Fruit fly (Drosophila melanogaster) whole organism, embryonic: ENCODE measurements around the gene NimC3.
A peak's percentile ranks its signal among the peaks of the same experiment; 100 is the strongest.

ENCODE experiments used
- Abd-B ChIP-seq: fragments of 200-800 bp; sonication (Bioruptor generic); optimal IDR thresholded peaks from 2 replicates; lab custom pipeline; 2018; ENCODE audit warnings: missing biosample characterization, mild to moderate bottlenecking, missing genetic modification characterization, moderate library complexity
- Ada2b ChIP-seq: fragments of 200-800 bp; sonication (Bioruptor generic); IDR thresholded peaks from 2 replicates; pipeline ENCODE4 v1.3.6; 2022; ENCODE audit warnings: missing biosample characterization, missing genetic modification characterization
- Adf1 ChIP-seq: fragments of 200-800 bp; sonication (Bioruptor generic); IDR thresholded peaks from 2 replicates; pipeline ENCODE4 v1.3.6; 2022; ENCODE audit warnings: missing biosample characterization, missing genetic modification characterization
- Asciz ChIP-seq: fragments of 200-800 bp; sonication (Bioruptor generic); optimal IDR thresholded peaks from 2 replicates; lab custom pipeline; 2017; ENCODE audit warnings: missing biosample characterization, mild to moderate bottlenecking, missing genetic modification characterization, missing genetic modification reagents
- CG10267 ChIP-seq: fragments of 200-800 bp; sonication (Bioruptor generic); optimal IDR thresholded peaks from 2 replicates; lab custom pipeline; 2018; ENCODE audit warnings: missing biosample characterization, mild to moderate bottlenecking, missing genetic modification characterization, moderate library complexity
- CG10543 ChIP-seq: fragments of 200-800 bp; sonication (Bioruptor generic); optimal IDR thresholded peaks from 3 replicates; lab custom pipeline; 2017; ENCODE audit warnings: missing biosample characterization, mild to moderate bottlenecking, missing genetic modification characterization, moderate library complexity
- CG11695 ChIP-seq: fragments of 200-800 bp; sonication (Bioruptor generic); IDR thresholded peaks from 3 replicates; pipeline ENCODE4 v1.3.6; 2022; ENCODE audit warnings: missing biosample characterization, missing genetic modification characterization
- CG12299 ChIP-seq: fragments of 200-800 bp; sonication (Bioruptor generic); optimal IDR thresholded peaks from 2 replicates; lab custom pipeline; 2018; ENCODE audit warnings: missing biosample characterization, mild to moderate bottlenecking, missing genetic modification characterization
- CG12391 ChIP-seq: fragments of 200-800 bp; sonication (Bioruptor generic); optimal IDR thresholded peaks from 3 replicates; lab custom pipeline; 2018; ENCODE audit warnings: missing biosample characterization, mild to moderate bottlenecking, missing genetic modification characterization, moderate library complexity
- CG12659 ChIP-seq: fragments of 200-800 bp; sonication (Bioruptor generic); optimal IDR thresholded peaks from 3 replicates; lab custom pipeline; 2017; ENCODE audit warnings: mild to moderate bottlenecking, missing biosample characterization, missing genetic modification reagents, missing genetic modification characterization
- CG15011 ChIP-seq: fragments of 200-800 bp; sonication (Bioruptor generic); optimal IDR thresholded peaks from 3 replicates; lab custom pipeline; 2018; ENCODE audit warnings: missing biosample characterization, mild to moderate bottlenecking, missing genetic modification characterization
- CG15696 ChIP-seq: fragments of 200-800 bp; sonication (Bioruptor generic); optimal IDR thresholded peaks from 2 replicates; lab custom pipeline; 2019; ENCODE audit warnings: missing biosample characterization, mild to moderate bottlenecking, missing genetic modification characterization, moderate library complexity
- CG16779 ChIP-seq: fragments of 200-800 bp; sonication (Bioruptor generic); IDR thresholded peaks from 2 replicates; pipeline ENCODE4 v1.3.6; 2022; ENCODE audit warnings: missing biosample characterization, missing genetic modification characterization
- CG16815 ChIP-seq: fragments of 200-800 bp; sonication (Bioruptor generic); optimal IDR thresholded peaks from 3 replicates; lab custom pipeline; 2017; ENCODE audit warnings: missing biosample characterization, mild to moderate bottlenecking, missing genetic modification characterization
- CG17186 ChIP-seq: fragments of 200-800 bp; sonication (Bioruptor generic); optimal IDR thresholded peaks from 3 replicates; lab custom pipeline; 2017; ENCODE audit warnings: missing biosample characterization, missing genetic modification reagents, missing genetic modification characterization
- CG18599 ChIP-seq: fragments of 200-800 bp; sonication (Bioruptor generic); optimal IDR thresholded peaks from 3 replicates; lab custom pipeline; 2017; ENCODE audit warnings: missing biosample characterization, missing genetic modification characterization, mild to moderate bottlenecking, moderate library complexity, missing genetic modification reagents
- CG2120 ChIP-seq: fragments of 200-800 bp; sonication (Bioruptor generic); optimal IDR thresholded peaks from 3 replicates; lab custom pipeline; 2016; ENCODE audit warnings: missing biosample characterization, missing genetic modification characterization
- CG2199 ChIP-seq: fragments of 200-800 bp; sonication (Bioruptor generic); IDR thresholded peaks from 3 replicates; pipeline ENCODE4 v1.3.6; 2022; ENCODE audit warnings: missing biosample characterization, missing genetic modification characterization
- CG2712 ChIP-seq: fragments of 200-800 bp; optimal IDR thresholded peaks from 3 replicates; lab custom pipeline; 2019; ENCODE audit warnings: missing biosample characterization, mild to moderate bottlenecking, missing genetic modification characterization, moderate library complexity
- CG30431 ChIP-seq: fragments of 200-800 bp; sonication (Bioruptor generic); optimal IDR thresholded peaks from 2 replicates; lab custom pipeline; 2017; ENCODE audit warnings: missing biosample characterization, missing genetic modification characterization
- CG7556 ChIP-seq: fragments of 200-800 bp; sonication (Bioruptor generic); optimal IDR thresholded peaks from 2 replicates; lab custom pipeline; 2017; ENCODE audit warnings: missing biosample characterization, mild to moderate bottlenecking, missing genetic modification characterization
- D ChIP-seq, 2 experiments: fragments of 200-800 bp in 1 of 2; fragments of >200 bp in 1 of 2; sonication (Bioruptor generic) in 1 of 2; optimal IDR thresholded peaks; 2 replicates in 1 of 2; 3 replicates in 1 of 2; lab custom pipeline; 2017; ENCODE audit warnings: mild to moderate bottlenecking in 1 of 2, missing biosample characterization in 1 of 2, missing genetic modification characterization in 1 of 2, missing genetic modification reagents in 1 of 2
- Doc2 ChIP-seq: fragments of 200-800 bp; sonication (Bioruptor generic); IDR thresholded peaks from 2 replicates; pipeline ENCODE4 v1.3.6; 2022; ENCODE audit warnings: missing biosample characterization, missing genetic modification characterization
- Fer1 ChIP-seq: fragments of 200-800 bp; sonication (Bioruptor generic); optimal IDR thresholded peaks from 2 replicates; lab custom pipeline; 2017; ENCODE audit warnings: missing biosample characterization, mild to moderate bottlenecking, missing genetic modification characterization
- Hand ChIP-seq: fragments of 200-800 bp; sonication (Bioruptor generic); optimal IDR thresholded peaks from 2 replicates; lab custom pipeline; 2017; ENCODE audit warnings: mild to moderate bottlenecking, missing biosample characterization, missing genetic modification reagents, missing genetic modification characterization
- Hey ChIP-seq: fragments of 200-800 bp; sonication (Bioruptor generic); optimal IDR thresholded peaks from 3 replicates; lab custom pipeline; 2018; ENCODE audit warnings: missing biosample characterization, mild to moderate bottlenecking, missing genetic modification characterization
- Hsf ChIP-seq: fragments of 200-800 bp; sonication (Bioruptor generic); optimal IDR thresholded peaks from 3 replicates; lab custom pipeline; 2016; ENCODE audit warnings: missing biosample characterization, missing genetic modification characterization
- NC2α ChIP-seq: fragments of 200-800 bp; sonication (Bioruptor generic); optimal IDR thresholded peaks from 2 replicates; lab custom pipeline; 2016; ENCODE audit warnings: missing biosample characterization, missing genetic modification characterization
- NC2β ChIP-seq: fragments of 200-800 bp; sonication (Bioruptor generic); optimal IDR thresholded peaks from 2 replicates; lab custom pipeline; 2016; ENCODE audit warnings: missing biosample characterization, missing genetic modification characterization
- Nf-YC ChIP-seq: fragments of 200-800 bp; optimal IDR thresholded peaks from 3 replicates; lab custom pipeline; 2019; ENCODE audit warnings: missing biosample characterization, mild to moderate bottlenecking, missing genetic modification characterization, moderate library complexity
- NfI ChIP-seq: fragments of 200-800 bp; sonication (Bioruptor generic); optimal IDR thresholded peaks from 3 replicates; lab custom pipeline; 2018; ENCODE audit warnings: missing biosample characterization, mild to moderate bottlenecking, missing genetic modification characterization, moderate library complexity
- Side ChIP-seq: fragments of 200-800 bp; sonication (Bioruptor generic); optimal IDR thresholded peaks from 2 replicates; lab custom pipeline; 2016; ENCODE audit warnings: missing biosample characterization, missing genetic modification characterization
- Sox100B ChIP-seq: fragments of 200-800 bp; sonication (Bioruptor generic); optimal IDR thresholded peaks from 3 replicates; lab custom pipeline; 2018; ENCODE audit warnings: missing biosample characterization, mild to moderate bottlenecking, missing genetic modification characterization
- Trl ChIP-seq, 3 experiments: fragments of >200 bp in 2 of 3; fragments of 200-800 bp in 1 of 3; sonication (Bioruptor generic) in 1 of 3; optimal IDR thresholded peaks; 2 replicates in 1 of 3; 3 replicates in 2 of 3; lab custom pipeline; 2016 to 2017; ENCODE audit warnings: missing biosample characterization in 1 of 3, missing genetic modification characterization in 1 of 3
- Vsx1 ChIP-seq: fragments of 200-800 bp; sonication (Bioruptor generic); optimal IDR thresholded peaks from 2 replicates; lab custom pipeline; 2017; ENCODE audit warnings: missing biosample characterization, mild to moderate bottlenecking, missing genetic modification characterization, missing genetic modification reagents
- ab ChIP-seq: fragments of 200-800 bp; sonication (Bioruptor generic); optimal IDR thresholded peaks from 2 replicates; lab custom pipeline; 2016; ENCODE audit warnings: missing biosample characterization, missing genetic modification characterization
- abd-A ChIP-seq: fragments of 200-800 bp; sonication (Bioruptor generic); optimal IDR thresholded peaks from 3 replicates; lab custom pipeline; 2019; ENCODE audit warnings: missing biosample characterization, mild to moderate bottlenecking, missing genetic modification characterization, moderate library complexity
- ato ChIP-seq: fragments of 200-800 bp; sonication (Bioruptor generic); IDR thresholded peaks from 2 replicates; pipeline ENCODE4 v1.3.6; 2022; ENCODE audit warnings: missing biosample characterization, missing genetic modification characterization; ENCODE audit not compliant: partially characterized antibody
- ewg ChIP-seq: fragments of 200-800 bp; sonication (Bioruptor generic); optimal IDR thresholded peaks from 3 replicates; lab custom pipeline; 2017; ENCODE audit warnings: mild to moderate bottlenecking, missing biosample characterization, missing genetic modification reagents, missing genetic modification characterization
- hkb ChIP-seq, 2 experiments: fragments of 200-800 bp in 1 of 2; fragments of >200 bp in 1 of 2; sonication (Bioruptor generic) in 1 of 2; IDR thresholded peaks in 1 of 2; optimal IDR thresholded peaks in 1 of 2; 2 replicates each; pipeline versions ENCODE4 v1.3.6 to Lab custom; 2017 to 2022; ENCODE audit warnings: missing biosample characterization in 1 of 2, missing genetic modification characterization in 1 of 2
- nmo ChIP-seq: fragments of 200-800 bp; sonication (Bioruptor generic); optimal IDR thresholded peaks from 2 replicates; lab custom pipeline; 2018; ENCODE audit warnings: missing biosample characterization, mild to moderate bottlenecking, missing genetic modification characterization, moderate library complexity
- otp ChIP-seq: fragments of 200-800 bp; sonication (Bioruptor generic); IDR thresholded peaks from 3 replicates; pipeline ENCODE4, ENCODE4 v1.3.6; 2022; ENCODE audit warnings: missing biosample characterization, missing genetic modification characterization
- prd ChIP-seq, 3 experiments: fragments of >200 bp in 2 of 3; fragments of 200-800 bp in 1 of 3; sonication (Bioruptor generic) in 1 of 3; optimal IDR thresholded peaks in 2 of 3; IDR thresholded peaks in 1 of 3; 2 replicates in 2 of 3; 3 replicates in 1 of 3; pipeline versions ENCODE4 v1.3.6 to Lab custom; 2017 to 2022; ENCODE audit warnings: missing biosample characterization in 1 of 3, missing genetic modification characterization in 1 of 3
- ro ChIP-seq: fragments of 200-800 bp; sonication (Bioruptor generic); IDR thresholded peaks from 2 replicates; pipeline ENCODE4 v1.3.6; 2022; ENCODE audit warnings: missing biosample characterization, missing genetic modification characterization
- sens ChIP-seq: fragments of 200-800 bp; sonication (Bioruptor generic); peaks from one replicate; lab custom pipeline; 2016; ENCODE audit warnings: missing biosample characterization, missing genetic modification characterization
- ssp ChIP-seq: fragments of 200-800 bp; sonication (Bioruptor generic); IDR thresholded peaks from 2 replicates; pipeline ENCODE4 v1.3.6; 2022; ENCODE audit warnings: missing biosample characterization, missing genetic modification characterization
- tll ChIP-seq, 2 experiments: fragments of 200-800 bp in 1 of 2; fragments of >200 bp in 1 of 2; sonication (Bioruptor generic) in 1 of 2; optimal IDR thresholded peaks; 2 replicates each; lab custom pipeline; 2017 to 2019; ENCODE audit warnings: missing biosample characterization in 2 of 2, missing genetic modification characterization in 2 of 2, mild to moderate bottlenecking in 1 of 2, moderate library complexity in 1 of 2
- zf30C ChIP-seq: fragments of 200-800 bp; sonication (Bioruptor generic); optimal IDR thresholded peaks from 3 replicates; lab custom pipeline; 2018; ENCODE audit warnings: missing biosample characterization, mild to moderate bottlenecking, missing genetic modification characterization

The NimC3 gene

dm6 chr2L:14039936-14040483, 20.0 kb upstream of the NimC3 start, which contains the start of gene nAChRalpha5 (continued):
- peak; percentile 84 for TF ChIP-seq CG16779 (GFP tag; lab: Robert Waterston, UW)
- peak in 1 of 2 experiments; percentile 27 for TF ChIP-seq Trl (optimal IDR thresholded peaks at IDR 0.05; lab: Kevin White, UChicago)
- TF ChIP-seq Trl (GFP tag; optimal IDR thresholded peaks at IDR 0.05; lab: Kevin White, UChicago): no peak
- peak; percentile 2 for TF ChIP-seq CG10543 (GFP tag; lab: Kevin White, UChicago)
- TF ChIP-seq Vsx1 (GFP tag; lab: Kevin White, UChicago): no peak
- TF ChIP-seq ab (GFP tag; lab: Kevin White, UChicago): no peak
- peak; percentile 25 for TF ChIP-seq Fer1 (GFP tag; lab: Kevin White, UChicago)
- TF ChIP-seq CG15011 (GFP tag; lab: Kevin White, UChicago): no peak
- TF ChIP-seq Hand (GFP tag; lab: Kevin White, UChicago): no peak
- no peak for TF ChIP-seq Hey (tag; lab: Kevin White, UChicago)
- TF ChIP-seq CG17186 (GFP tag; lab: Kevin White, UChicago): no peak
- TF ChIP-seq Asciz: no peak
- no peak for TF ChIP-seq Side (GFP tag; lab: Kevin White, UChicago)
- no peak for TF ChIP-seq tll (GFP tag; optimal IDR thresholded peaks at IDR 0.05; lab: Kevin White, UChicago)
- TF ChIP-seq CG10267 (tag; lab: Kevin White, UChicago): no peak
- no peak for TF ChIP-seq NC2β (GFP tag; lab: Kevin White, UChicago)
- no peak for TF ChIP-seq ssp (GFP tag; lab: Robert Waterston, UW)
- TF ChIP-seq CG2120 (GFP tag; lab: Kevin White, UChicago): no peak
- peak; percentile 2 for TF ChIP-seq CG18599 (GFP tag; lab: Kevin White, UChicago)
- TF ChIP-seq NC2α: no peak
- TF ChIP-seq CG12391 (tag; lab: Kevin White, UChicago): no peak
- TF ChIP-seq CG2712 (tag; lab: Kevin White, UChicago): no peak
- peak; percentile 60 for TF ChIP-seq abd-A (tag; lab: Kevin White, UChicago)
- no peak for TF ChIP-seq CG2199 (GFP tag; lab: Robert Waterston, UW)
- TF ChIP-seq CG11695: no peak
- TF ChIP-seq CG7556: no peak
- TF ChIP-seq CG30431 (GFP tag; lab: Kevin White, UChicago): no peak
- no peak for TF ChIP-seq CG12659 (GFP tag; lab: Kevin White, UChicago)
- TF ChIP-seq nmo (GFP tag; lab: Kevin White, UChicago): no peak
- peak; percentile 37; the same call in 1 of the 2 replicates for TF ChIP-seq Adf1
- peak; percentile 28 for TF ChIP-seq sens (GFP tag; lab: Kevin White, UChicago)
- TF ChIP-seq ewg (GFP tag; lab: Kevin White, UChicago): peak; percentile 28
- TF ChIP-seq ro (GFP tag; lab: Robert Waterston, UW): no peak
- no peak for TF ChIP-seq Sox100B (GFP tag; lab: Kevin White, UChicago)
- no peak for TF ChIP-seq prd (optimal IDR thresholded peaks at IDR 0.05; lab: Kevin White, UChicago)
- peak; percentile 23; the same call in 1 of the 3 replicates for TF ChIP-seq prd (GFP tag; IDR thresholded peaks at IDR 0.05; lab: Robert Waterston, UW)
- TF ChIP-seq Hsf (GFP tag; lab: Kevin White, UChicago): no peak
- TF ChIP-seq CG16815 (GFP tag; lab: Kevin White, UChicago): no peak
- no peak for TF ChIP-seq Ada2b (GFP tag; lab: Robert Waterston, UW)
- no peak for TF ChIP-seq NfI (GFP tag; lab: Kevin White, UChicago)
- no peak for TF ChIP-seq CG12299 (tag; lab: Kevin White, UChicago)
- TF ChIP-seq zf30C (GFP tag; lab: Kevin White, UChicago): no peak
- TF ChIP-seq hkb (optimal IDR thresholded peaks at IDR 0.05; lab: Kevin White, UChicago): no peak
- TF ChIP-seq hkb (GFP tag; IDR thresholded peaks at IDR 0.05; lab: Robert Waterston, UW): no peak
- no peak for TF ChIP-seq CG15696
- no peak for TF ChIP-seq Nf-YC (tag; lab: Kevin White, UChicago)
- no peak for TF ChIP-seq ato (GFP tag; lab: Robert Waterston, UW)
- no peak for TF ChIP-seq Doc2 (GFP tag; lab: Robert Waterston, UW)
- TF ChIP-seq Abd-B (GFP tag; lab: Kevin White, UChicago): no peak
- TF ChIP-seq D (optimal IDR thresholded peaks at IDR 0.05; lab: Kevin White, UChicago): no peak
- no peak for TF ChIP-seq D (GFP tag; optimal IDR thresholded peaks at IDR 0.05; lab: Kevin White, UChicago)
- no peak for TF ChIP-seq otp
